Fruit fly (Drosophila melanogaster): ENCODE data around the gene Ret.

Gene Ret

dm6 chr2L:21237748-21238459, 39.3 kb upstream of the Ret start:
- no peak for TF ChIP-seq CG12768 (GFP tag; optimal IDR thresholded peaks at IDR 0.05)
- TF ChIP-seq CG5204 (GFP tag; optimal IDR thresholded peaks at IDR 0.05): no peak
- no peak for TF ChIP-seq CG33017 (tag; optimal IDR thresholded peaks at IDR 0.05)
- TF ChIP-seq Crg-1 (GFP tag; optimal IDR thresholded peaks at IDR 0.05): no peak
- no peak for TF ChIP-seq Mnt (GFP tag; optimal IDR thresholded peaks at IDR 0.05)
- peak; percentile 66 for TF ChIP-seq tj (GFP tag; optimal IDR thresholded peaks at IDR 0.05)
- TF ChIP-seq toe (GFP tag; optimal IDR thresholded peaks at IDR 0.05): no peak
- no peak for TF ChIP-seq bab1 (GFP tag; optimal IDR thresholded peaks at IDR 0.05)
- no peak for TF ChIP-seq Hr96 (GFP tag; optimal IDR thresholded peaks at IDR 0.05)
- no peak for TF ChIP-seq CG1620 (GFP tag; optimal IDR thresholded peaks at IDR 0.05)
- peak; percentile 30 for TF ChIP-seq pad (GFP tag; optimal IDR thresholded peaks at IDR 0.05)
- TF ChIP-seq kay (GFP tag; ENCODE audit: borderline replicate concordance): peak; percentile 13
- no peak for TF ChIP-seq CG7101 (tag; optimal IDR thresholded peaks at IDR 0.05)
- no peak for TF ChIP-seq cnc (optimal IDR thresholded peaks at IDR 0.05)
- TF ChIP-seq CG14711 (tag; optimal IDR thresholded peaks at IDR 0.05): no peak
- TF ChIP-seq cic (GFP tag; optimal IDR thresholded peaks at IDR 0.05): no peak
- no peak for TF ChIP-seq CG7045 (GFP tag; optimal IDR thresholded peaks at IDR 0.05)
- TF ChIP-seq CG11617 (GFP tag; optimal IDR thresholded peaks at IDR 0.05): no peak
- TF ChIP-seq ovo (GFP tag; optimal IDR thresholded peaks at IDR 0.05): peak; percentile 87
- no peak for TF ChIP-seq Clk (GFP tag; optimal IDR thresholded peaks at IDR 0.05)

- TF ChIP-seq toe (GFP tag; optimal IDR thresholded peaks at IDR 0.05): no peak
- no peak for TF ChIP-seq Clk (GFP tag; optimal IDR thresholded peaks at IDR 0.05)
- no peak for TF ChIP-seq ovo (GFP tag; optimal IDR thresholded peaks at IDR 0.05)
- no peak for TF ChIP-seq CG33017 (tag; optimal IDR thresholded peaks at IDR 0.05)
- TF ChIP-seq CG5204 (GFP tag; optimal IDR thresholded peaks at IDR 0.05): no peak
- no peak for TF ChIP-seq CG7101 (tag; optimal IDR thresholded peaks at IDR 0.05)
- TF ChIP-seq CG1620 (GFP tag; optimal IDR thresholded peaks at IDR 0.05): peak; percentile 12
- peak; percentile 44 for TF ChIP-seq Mnt (GFP tag; optimal IDR thresholded peaks at IDR 0.05)
- TF ChIP-seq pad (GFP tag; optimal IDR thresholded peaks at IDR 0.05): no peak
- TF ChIP-seq cnc (optimal IDR thresholded peaks at IDR 0.05): no peak
- peak; percentile 47 for TF ChIP-seq tj (GFP tag; optimal IDR thresholded peaks at IDR 0.05)
- TF ChIP-seq bab1 (GFP tag; optimal IDR thresholded peaks at IDR 0.05): peak; percentile 9
- no peak for TF ChIP-seq kay (GFP tag; ENCODE audit: borderline replicate concordance)
- peak; percentile 25 for TF ChIP-seq CG12768 (GFP tag; optimal IDR thresholded peaks at IDR 0.05)
- peak; percentile 2 for TF ChIP-seq CG11617 (GFP tag; optimal IDR thresholded peaks at IDR 0.05)
- TF ChIP-seq CG14711 (tag; optimal IDR thresholded peaks at IDR 0.05): no peak
- TF ChIP-seq Crg-1 (GFP tag; optimal IDR thresholded peaks at IDR 0.05): no peak
- no peak for TF ChIP-seq CG7045 (GFP tag; optimal IDR thresholded peaks at IDR 0.05)
- TF ChIP-seq cic (GFP tag; optimal IDR thresholded peaks at IDR 0.05): peak; percentile 26
- no peak for TF ChIP-seq Hr96 (GFP tag; optimal IDR thresholded peaks at IDR 0.05)
Measured at dm6 chr2L:21237048-21237747, 38.6 kb upstream of the Ret start, which contains the start of gene Hr39. TSS of gene Hr39 (plus strand) at chr2L:21237250.

- no peak for TF ChIP-seq Hr96 (GFP tag; optimal IDR thresholded peaks at IDR 0.05)
- no peak for TF ChIP-seq CG5204 (GFP tag; optimal IDR thresholded peaks at IDR 0.05)
- no peak for TF ChIP-seq bab1 (GFP tag; optimal IDR thresholded peaks at IDR 0.05)
- TF ChIP-seq CG14711 (tag; optimal IDR thresholded peaks at IDR 0.05): no peak
- no peak for TF ChIP-seq CG7045 (GFP tag; optimal IDR thresholded peaks at IDR 0.05)
- TF ChIP-seq CG33017 (tag; optimal IDR thresholded peaks at IDR 0.05): no peak
- TF ChIP-seq cic (GFP tag; optimal IDR thresholded peaks at IDR 0.05): no peak
- no peak for TF ChIP-seq CG7101 (tag; optimal IDR thresholded peaks at IDR 0.05)
- TF ChIP-seq CG1620 (GFP tag; optimal IDR thresholded peaks at IDR 0.05): no peak
- no peak for TF ChIP-seq toe (GFP tag; optimal IDR thresholded peaks at IDR 0.05)
- no peak for TF ChIP-seq kay (GFP tag; ENCODE audit: borderline replicate concordance)
- TF ChIP-seq CG12768 (GFP tag; optimal IDR thresholded peaks at IDR 0.05): no peak
- TF ChIP-seq pad (GFP tag; optimal IDR thresholded peaks at IDR 0.05): no peak
- no peak for TF ChIP-seq cnc (optimal IDR thresholded peaks at IDR 0.05)
- TF ChIP-seq Clk (GFP tag; optimal IDR thresholded peaks at IDR 0.05): no peak
Measured at dm6 chr2L:21236633-21237032, 38.1 kb upstream of the Ret start, which contains the start of gene CG31626. TSS of gene CG31626 (minus strand) at chr2L:21236733.

- no peak for TF ChIP-seq kay (GFP tag; ENCODE audit: borderline replicate concordance)
- no peak for TF ChIP-seq CG12768 (GFP tag; optimal IDR thresholded peaks at IDR 0.05)
- peak; percentile 64 for TF ChIP-seq bab1 (GFP tag; optimal IDR thresholded peaks at IDR 0.05)
- no peak for TF ChIP-seq tj (GFP tag; optimal IDR thresholded peaks at IDR 0.05)
Measured at dm6 chr2L:21235463-21235862, 36.9 kb upstream of the Ret start.

dm6 chr2L:21234388-21234984, 35.9 kb upstream of the Ret start:
- TF ChIP-seq CG11617 (GFP tag; optimal IDR thresholded peaks at IDR 0.05) (no peak), Mnt (GFP tag; optimal IDR thresholded peaks at IDR 0.05) (no peak), cic (GFP tag; optimal IDR thresholded peaks at IDR 0.05) (no peak), ovo (GFP tag; optimal IDR thresholded peaks at IDR 0.05) (no peak), CG33017 (tag; optimal IDR thresholded peaks at IDR 0.05) (no peak), Crg-1 (GFP tag; optimal IDR thresholded peaks at IDR 0.05) (no peak), CG7101 (tag; optimal IDR thresholded peaks at IDR 0.05) (no peak), bab1 (GFP tag; optimal IDR thresholded peaks at IDR 0.05) (no peak)

Measured in whole organism, adult.